Fruit fly (Drosophila melanogaster) whole organism, wandering third instar larva: ENCODE data around the gene slif.

Source experiments
- CG32264 ChIP-seq: fragments of 200-800 bp; sonication (Bioruptor generic); optimal IDR thresholded peaks from 2 replicates; lab custom pipeline; 2016; ENCODE audit warnings: missing biosample characterization, missing genetic modification characterization
- CG9705 ChIP-seq: fragments of 200-800 bp; sonication (Bioruptor generic); optimal IDR thresholded peaks from 2 replicates; lab custom pipeline; 2018; ENCODE audit warnings: missing biosample characterization, mild to moderate bottlenecking, missing genetic modification characterization
- HLH106 ChIP-seq: fragments of 200-800 bp; optimal IDR thresholded peaks from 3 replicates; lab custom pipeline; 2019; ENCODE audit warnings: missing biosample characterization, mild to moderate bottlenecking, missing genetic modification characterization, moderate library complexity
- Hr78 ChIP-seq: fragments of >200 bp; optimal IDR thresholded peaks from 2 replicates; lab custom pipeline; 2017; ENCODE audit warnings: missing biosample characterization, missing genetic modification characterization
- Mio ChIP-seq: sonication (Bioruptor generic); optimal IDR thresholded peaks from 2 replicates; lab custom pipeline; 2016; ENCODE audit warnings: missing biosample characterization, missing genetic modification characterization
- br ChIP-seq: fragments of 200-800 bp; sonication (Bioruptor generic); optimal IDR thresholded peaks from 2 replicates; lab custom pipeline; 2016; ENCODE audit warnings: missing biosample characterization, missing genetic modification characterization
- dmrt93B ChIP-seq: fragments of 200-800 bp; sonication (Bioruptor generic); optimal IDR thresholded peaks from 2 replicates; lab custom pipeline; 2018; ENCODE audit warnings: missing biosample characterization, mild to moderate bottlenecking, missing genetic modification characterization
- dsf ChIP-seq: sonication (Bioruptor generic); optimal IDR thresholded peaks from 2 replicates; lab custom pipeline; 2016; ENCODE audit warnings: missing biosample characterization, missing genetic modification characterization, borderline replicate concordance
- jim ChIP-seq: fragments of 175-275, 200-325 bp; sonication (Bioruptor generic); optimal IDR thresholded peaks from 2 replicates; lab custom pipeline; 2016; ENCODE audit warnings: missing biosample characterization, mild to moderate bottlenecking, missing genetic modification characterization
- psq ChIP-seq: fragments of 200-800 bp; sonication (Bioruptor generic); optimal IDR thresholded peaks from 3 replicates; lab custom pipeline; 2017; ENCODE audit warnings: missing biosample characterization, mild to moderate bottlenecking, missing genetic modification characterization, moderate library complexity
- sage ChIP-seq: fragments of 200-800 bp; sonication (Bioruptor generic); optimal IDR thresholded peaks from 2 replicates; lab custom pipeline; 2016; ENCODE audit warnings: missing biosample characterization, mild to moderate bottlenecking, missing genetic modification characterization
- usp ChIP-seq: fragments of >200 bp; optimal IDR thresholded peaks from 2 replicates; lab custom pipeline; 2017; ENCODE audit warnings: missing biosample characterization, missing genetic modification characterization

- no peak for TF ChIP-seq CG32264 (GFP tag; lab: Kevin White, UChicago)
- no peak for TF ChIP-seq br (GFP tag; lab: Kevin White, UChicago)
- no peak for TF ChIP-seq psq (GFP tag; lab: Kevin White, UChicago)
- no peak for TF ChIP-seq Mio (GFP tag; lab: Kevin White, UChicago)
- no peak for TF ChIP-seq sage (GFP tag; lab: Kevin White, UChicago)
- no peak for TF ChIP-seq Hr78 (GFP tag; lab: Kevin White, UChicago)
- TF ChIP-seq CG9705 (GFP tag; lab: Kevin White, UChicago), result no peak
- no peak for TF ChIP-seq jim (GFP tag; lab: Kevin White, UChicago)
- TF ChIP-seq HLH106 (tag; lab: Kevin White, UChicago), result no peak
- no peak for TF ChIP-seq dmrt93B (GFP tag; lab: Kevin White, UChicago)
- no peak for TF ChIP-seq dsf (GFP tag; lab: Kevin White, UChicago)
- no peak for TF ChIP-seq usp
Observed at dm6 chr3L:22847679-22848118, 33.1 kb upstream of the slif start.
